Fruit fly (Drosophila melanogaster) whole organism, wandering third instar larva: ENCODE measurements around the gene ppk22.
A peak's percentile ranks its signal among the peaks of the same experiment; 100 is the strongest.

ENCODE experiments used
- Abd-B ChIP-seq: fragments of >200 bp; optimal IDR thresholded peaks from 2 replicates; lab custom pipeline; 2017; ENCODE audit warnings: missing biosample characterization, missing genetic modification characterization
- CG32264 ChIP-seq: fragments of 200-800 bp; sonication (Bioruptor generic); optimal IDR thresholded peaks from 2 replicates; lab custom pipeline; 2016; ENCODE audit warnings: missing biosample characterization, missing genetic modification characterization
- CG9705 ChIP-seq: fragments of 200-800 bp; sonication (Bioruptor generic); optimal IDR thresholded peaks from 2 replicates; lab custom pipeline; 2018; ENCODE audit warnings: missing biosample characterization, mild to moderate bottlenecking, missing genetic modification characterization
- CrebA ChIP-seq: fragments of 200-800 bp; sonication (Bioruptor generic); optimal IDR thresholded peaks from 2 replicates; lab custom pipeline; 2016; ENCODE audit warnings: missing biosample characterization, mild to moderate bottlenecking, missing genetic modification characterization, borderline replicate concordance
- Dfd ChIP-seq: fragments of >200 bp; optimal IDR thresholded peaks from 2 replicates; lab custom pipeline; 2017; ENCODE audit warnings: missing biosample characterization, missing genetic modification characterization
- Dif ChIP-seq: fragments of 200-275, 200-300 bp; sonication (Bioruptor generic); optimal IDR thresholded peaks from 2 replicates; lab custom pipeline; 2018; ENCODE audit warnings: missing biosample characterization, missing genetic modification characterization; ENCODE audit not compliant: partially characterized antibody
- HLH106 ChIP-seq: fragments of 200-800 bp; optimal IDR thresholded peaks from 3 replicates; lab custom pipeline; 2019; ENCODE audit warnings: missing biosample characterization, mild to moderate bottlenecking, missing genetic modification characterization, moderate library complexity
- Hr78 ChIP-seq: fragments of >200 bp; optimal IDR thresholded peaks from 2 replicates; lab custom pipeline; 2017; ENCODE audit warnings: missing biosample characterization, missing genetic modification characterization
- Hr83 ChIP-seq: fragments of 200-300 bp; sonication (Bioruptor generic); optimal IDR thresholded peaks from 2 replicates; lab custom pipeline; 2016; ENCODE audit warnings: missing biosample characterization, mild to moderate bottlenecking, missing genetic modification characterization, moderate library complexity; ENCODE audit not compliant: poor library complexity, severe bottlenecking
- Jra ChIP-seq: sonication (Bioruptor generic); optimal IDR thresholded peaks from 2 replicates; lab custom pipeline; 2016; ENCODE audit warnings: missing biosample characterization, missing genetic modification characterization
- Mio ChIP-seq: sonication (Bioruptor generic); optimal IDR thresholded peaks from 2 replicates; lab custom pipeline; 2016; ENCODE audit warnings: missing biosample characterization, missing genetic modification characterization
- N ChIP-seq: fragments of >200 bp; optimal IDR thresholded peaks from 2 replicates; lab custom pipeline; 2018; ENCODE audit warnings: missing biosample characterization, missing external identifiers, missing genetic modification characterization
- OdsH ChIP-seq: fragments of 200-800 bp; sonication (Bioruptor generic); optimal IDR thresholded peaks from 2 replicates; lab custom pipeline; 2016; ENCODE audit warnings: missing biosample characterization, mild to moderate bottlenecking, missing genetic modification characterization
- Rel ChIP-seq, 2 experiments: fragments of 200-800 bp; sonication (Bioruptor generic) in 1 of 2; optimal IDR thresholded peaks; 2 replicates in 1 of 2; 3 replicates in 1 of 2; lab custom pipeline; 2016 to 2019; ENCODE audit warnings: mild to moderate bottlenecking in 2 of 2, missing biosample characterization in 2 of 2, missing genetic modification characterization in 2 of 2, moderate library complexity in 1 of 2
- Vsx2 ChIP-seq: fragments of 200-300, 225-300 bp; sonication (Bioruptor generic); optimal IDR thresholded peaks from 2 replicates; lab custom pipeline; 2018; ENCODE audit warnings: missing biosample characterization, missing genetic modification characterization; ENCODE audit not compliant: partially characterized antibody
- br ChIP-seq: fragments of 200-800 bp; sonication (Bioruptor generic); optimal IDR thresholded peaks from 2 replicates; lab custom pipeline; 2016; ENCODE audit warnings: missing biosample characterization, missing genetic modification characterization
- brk ChIP-seq: fragments of 200-800 bp; sonication (Bioruptor generic); optimal IDR thresholded peaks from 2 replicates; lab custom pipeline; 2016; ENCODE audit warnings: missing biosample characterization, mild to moderate bottlenecking, missing genetic modification characterization
- dmrt93B ChIP-seq: fragments of 200-800 bp; sonication (Bioruptor generic); optimal IDR thresholded peaks from 2 replicates; lab custom pipeline; 2018; ENCODE audit warnings: missing biosample characterization, mild to moderate bottlenecking, missing genetic modification characterization
- ey ChIP-seq: fragments of 200-800 bp; sonication (Bioruptor generic); optimal IDR thresholded peaks from 2 replicates; lab custom pipeline; 2016; ENCODE audit warnings: missing biosample characterization, missing genetic modification characterization
- foxo ChIP-seq, 2 experiments: fragments of 200-800 bp; sonication (Bioruptor generic); optimal IDR thresholded peaks; 2 replicates in 1 of 2; 3 replicates in 1 of 2; lab custom pipeline; 2016 to 2017; ENCODE audit warnings: missing biosample characterization in 2 of 2, missing genetic modification characterization in 2 of 2
- fru ChIP-seq: fragments of 200-800 bp; sonication (Bioruptor generic); optimal IDR thresholded peaks from 3 replicates; lab custom pipeline; 2016; ENCODE audit warnings: missing biosample characterization, mild to moderate bottlenecking, missing genetic modification characterization
- h ChIP-seq: fragments of 200-800 bp; sonication (Bioruptor generic); optimal IDR thresholded peaks from 3 replicates; lab custom pipeline; 2016; ENCODE audit warnings: missing biosample characterization, mild to moderate bottlenecking, missing genetic modification characterization
- lola ChIP-seq: fragments of >200 bp; optimal IDR thresholded peaks from 2 replicates; lab custom pipeline; 2017; ENCODE audit warnings: missing biosample characterization, missing genetic modification characterization
- pan ChIP-seq: fragments of >200 bp; optimal IDR thresholded peaks from 2 replicates; lab custom pipeline; 2017
- psq ChIP-seq: fragments of 200-800 bp; sonication (Bioruptor generic); optimal IDR thresholded peaks from 3 replicates; lab custom pipeline; 2017; ENCODE audit warnings: missing biosample characterization, mild to moderate bottlenecking, missing genetic modification characterization, moderate library complexity
- sage ChIP-seq: fragments of 200-800 bp; sonication (Bioruptor generic); optimal IDR thresholded peaks from 2 replicates; lab custom pipeline; 2016; ENCODE audit warnings: missing biosample characterization, mild to moderate bottlenecking, missing genetic modification characterization
- sv ChIP-seq: fragments of 200-800 bp; sonication (Bioruptor generic); optimal IDR thresholded peaks from 3 replicates; lab custom pipeline; 2016; ENCODE audit warnings: missing biosample characterization, missing genetic modification characterization
- usp ChIP-seq: fragments of >200 bp; optimal IDR thresholded peaks from 2 replicates; lab custom pipeline; 2017; ENCODE audit warnings: missing biosample characterization, missing genetic modification characterization
- woc ChIP-seq: sonication (Bioruptor generic); optimal IDR thresholded peaks from 2 replicates; lab custom pipeline; 2016; ENCODE audit warnings: missing biosample characterization, mild to moderate bottlenecking, missing genetic modification characterization

The ppk22 gene

DNA sequence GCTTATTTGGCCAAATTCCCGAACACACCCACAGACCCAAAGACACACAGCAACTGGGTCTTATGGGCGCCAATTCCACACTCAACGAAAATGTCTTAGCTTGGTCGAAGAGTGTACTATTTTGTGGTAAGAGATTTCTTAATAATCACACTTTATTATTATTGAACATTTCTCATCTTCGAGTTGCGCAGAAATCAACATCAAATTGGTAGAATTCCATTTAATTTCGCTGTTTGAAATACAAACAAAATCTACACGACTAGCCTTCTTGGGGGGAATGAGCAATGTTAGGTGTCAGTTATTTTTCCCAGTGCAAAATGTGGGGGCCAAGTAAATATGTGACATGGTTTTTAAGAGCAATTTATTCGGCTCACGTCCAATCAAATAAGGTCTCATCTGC is 31.3 kb upstream of the ppk22 start:
- no peak for TF ChIP-seq foxo (GFP tag; optimal IDR thresholded peaks at IDR 0.05; lab: Kevin White, UChicago)
- TF ChIP-seq Jra = no peak
- no peak for TF ChIP-seq Dfd (GFP tag; lab: Kevin White, UChicago)
- TF ChIP-seq N (GFP tag; lab: Kevin White, UChicago) = no peak
- no peak for TF ChIP-seq sage
- TF ChIP-seq Rel (GFP tag; optimal IDR thresholded peaks at IDR 0.05; lab: Kevin White, UChicago) = no peak
- no peak for TF ChIP-seq Rel (tag; optimal IDR thresholded peaks at IDR 0.05; lab: Kevin White, UChicago)
- no peak for TF ChIP-seq woc (GFP tag; lab: Kevin White, UChicago)
- TF ChIP-seq ey = no peak
- no peak for TF ChIP-seq CrebA (GFP tag; lab: Kevin White, UChicago)
- no peak for TF ChIP-seq fru (GFP tag; lab: Kevin White, UChicago)

DNA sequence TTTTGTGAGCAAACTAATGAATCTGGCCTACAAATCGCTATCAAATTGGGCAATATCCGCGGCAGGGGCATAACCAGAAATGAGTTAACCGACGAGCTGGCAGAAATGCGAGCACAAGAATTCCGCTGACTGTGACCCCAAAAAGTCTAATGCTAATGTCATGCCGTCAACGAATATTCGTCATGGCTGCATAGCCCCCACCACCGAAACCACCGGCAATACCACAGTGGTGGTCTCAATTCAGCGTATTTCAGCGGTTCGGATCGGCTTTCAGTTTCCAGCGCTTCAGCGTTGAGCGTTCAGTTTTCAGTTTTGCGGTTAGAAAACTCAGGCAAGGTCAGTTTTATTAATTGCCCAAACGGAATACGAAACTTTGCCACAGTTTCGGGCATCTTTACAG is 30.6 kb upstream of the ppk22 start:
- TF ChIP-seq usp (GFP tag; lab: Kevin White, UChicago) = no peak
- no peak for TF ChIP-seq CG32264 (GFP tag; lab: Kevin White, UChicago)
- no peak for TF ChIP-seq CG9705
- TF ChIP-seq dmrt93B (GFP tag; lab: Kevin White, UChicago) = no peak
- no peak for TF ChIP-seq HLH106 (tag; lab: Kevin White, UChicago)
- TF ChIP-seq brk (GFP tag; lab: Kevin White, UChicago) = no peak

DNA sequence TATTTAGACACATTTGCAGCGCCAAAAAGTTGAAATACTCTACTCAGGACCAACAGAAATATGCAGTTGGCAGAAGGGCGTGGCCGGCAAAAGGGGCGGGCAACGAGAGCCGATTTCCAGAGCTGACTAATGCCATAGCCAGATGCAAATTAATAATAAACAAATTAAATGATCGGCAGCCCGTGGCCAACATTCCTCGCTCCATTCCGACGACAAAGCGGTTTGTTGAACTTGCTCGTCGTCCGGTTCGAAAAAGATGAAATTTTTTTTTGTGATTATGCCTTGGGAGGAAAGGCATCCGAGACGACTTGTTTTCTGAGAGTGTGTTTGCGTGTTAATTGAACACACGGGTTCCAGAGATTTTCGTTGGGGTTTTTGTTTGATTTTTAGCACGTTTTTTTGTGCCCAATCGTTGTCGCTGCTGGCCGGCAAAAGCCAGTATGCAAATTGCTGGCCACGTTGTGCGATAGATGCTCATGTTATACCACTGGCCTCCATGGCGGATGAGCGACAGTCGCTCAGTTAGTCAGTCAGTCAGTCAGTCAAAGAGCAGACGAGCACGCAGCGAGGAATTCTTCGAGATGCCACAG is 29.8 kb upstream of the ppk22 start:
- TF ChIP-seq br (GFP tag; lab: Kevin White, UChicago) = peak; percentile 10
- no peak for TF ChIP-seq Hr83 (GFP tag; lab: Kevin White, UChicago)
- peak; percentile 10 for TF ChIP-seq Vsx2 (GFP tag; lab: Kevin White, UChicago)
- TF ChIP-seq Dif (GFP tag; lab: Kevin White, UChicago) = no peak
- TF ChIP-seq usp (GFP tag; lab: Kevin White, UChicago) = no peak
- TF ChIP-seq h (GFP tag; lab: Kevin White, UChicago) = peak; percentile 54
- no peak for TF ChIP-seq Rel (GFP tag; optimal IDR thresholded peaks at IDR 0.05; lab: Kevin White, UChicago)
- TF ChIP-seq Rel (tag; optimal IDR thresholded peaks at IDR 0.05; lab: Kevin White, UChicago) = peak; percentile 76
- TF ChIP-seq, all 38 proteins: peak for 4

DNA sequence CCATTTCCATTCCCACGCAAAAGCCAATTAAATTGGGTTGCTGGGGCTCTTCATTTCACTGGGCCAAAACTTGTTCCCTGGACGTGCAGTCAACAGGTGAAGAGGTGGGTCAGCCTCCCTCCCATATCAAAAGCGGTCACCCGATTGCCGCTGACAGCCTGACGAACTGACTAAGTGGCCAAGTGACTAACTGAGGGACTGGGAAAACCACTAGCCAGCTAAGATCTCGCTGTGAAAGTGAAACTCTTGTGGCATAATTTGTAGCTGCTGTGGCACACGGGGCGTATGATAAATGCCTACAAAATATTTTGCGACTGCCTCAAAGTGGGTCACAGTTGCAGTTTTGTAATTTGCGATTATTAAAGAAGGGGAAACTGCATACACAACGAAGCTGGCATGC is 28.8 kb upstream of the ppk22 start:
- no peak for TF ChIP-seq CG32264 (GFP tag; lab: Kevin White, UChicago)
- no peak for TF ChIP-seq usp (GFP tag; lab: Kevin White, UChicago)
- TF ChIP-seq psq (GFP tag; lab: Kevin White, UChicago) = no peak
- TF ChIP-seq fru (GFP tag; lab: Kevin White, UChicago) = no peak
- no peak for TF ChIP-seq CrebA (GFP tag; lab: Kevin White, UChicago)
- no peak for TF ChIP-seq br (GFP tag; lab: Kevin White, UChicago)
- no peak for TF ChIP-seq Mio (GFP tag; lab: Kevin White, UChicago)

DNA sequence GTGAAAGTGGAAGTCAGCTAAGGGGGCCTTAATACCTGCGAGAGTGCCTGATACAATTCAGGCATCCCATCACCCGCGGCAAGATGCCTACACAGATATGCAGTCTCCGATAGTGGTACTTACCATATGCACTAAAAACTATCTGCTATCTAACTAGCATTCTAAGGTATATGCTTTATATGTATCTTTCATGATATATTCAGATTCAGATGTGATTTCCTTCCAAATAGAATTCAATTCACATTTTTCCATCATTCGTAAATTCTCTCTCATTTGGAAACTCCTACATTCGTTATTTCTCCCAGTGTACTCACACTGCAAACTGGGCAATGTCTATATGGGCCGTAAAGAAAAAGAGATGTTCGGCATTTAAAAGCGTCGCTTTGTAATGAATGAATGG is 26.9 kb upstream of the ppk22 start:
- no peak for TF ChIP-seq Mio (GFP tag; lab: Kevin White, UChicago)
- TF ChIP-seq br (GFP tag; lab: Kevin White, UChicago) = no peak
- TF ChIP-seq Jra = no peak
- TF ChIP-seq sv (GFP tag; lab: Kevin White, UChicago) = no peak
- TF ChIP-seq OdsH (GFP tag; lab: Kevin White, UChicago) = no peak
- no peak for TF ChIP-seq Abd-B
- no peak for TF ChIP-seq CrebA (GFP tag; lab: Kevin White, UChicago)
- TF ChIP-seq psq (GFP tag; lab: Kevin White, UChicago) = no peak
- no peak for TF ChIP-seq fru (GFP tag; lab: Kevin White, UChicago)
- no peak for TF ChIP-seq h (GFP tag; lab: Kevin White, UChicago)
- TF ChIP-seq Hr78 = no peak
- TF ChIP-seq N (GFP tag; lab: Kevin White, UChicago) = no peak
- no peak for TF ChIP-seq usp (GFP tag; lab: Kevin White, UChicago)
- TF ChIP-seq lola (GFP tag; lab: Kevin White, UChicago) = no peak
- no peak for TF ChIP-seq foxo (GFP tag; optimal IDR thresholded peaks at IDR 0.05; lab: Kevin White, UChicago)
- TF ChIP-seq dmrt93B (GFP tag; lab: Kevin White, UChicago) = no peak
- no peak for TF ChIP-seq brk (GFP tag; lab: Kevin White, UChicago)
- TF ChIP-seq pan (lab: Kevin White, UChicago) = no peak
- TF ChIP-seq, all 38 proteins: peak for 0
